Fruit fly (Drosophila melanogaster): ENCODE data around the gene phol.
A peak's percentile ranks its signal among the peaks of the same experiment; 100 is the strongest.

The phol gene

dm6 chr3L:9451522-9452118, 4.5 kb downstream of the phol start, which contains the start of the genes CG3448 and ghi (continued):
- TF ChIP-seq Eip75B (GFP tag; optimal IDR thresholded peaks at IDR 0.05), result peak; percentile 72
- peak; percentile 56 for TF ChIP-seq Lpt (GFP tag; optimal IDR thresholded peaks at IDR 0.05)
- TF ChIP-seq CG6276 (GFP tag; optimal IDR thresholded peaks at IDR 0.05), result no peak
- TF ChIP-seq CG3032 (tag; optimal IDR thresholded peaks at IDR 0.05), result peak; percentile 70
- no peak for TF ChIP-seq CG10631 (GFP tag; optimal IDR thresholded peaks at IDR 0.05)
- TF ChIP-seq vri (GFP tag; optimal IDR thresholded peaks at IDR 0.05), result peak; percentile 32
- TF ChIP-seq esn (GFP tag; optimal IDR thresholded peaks at IDR 0.05), result peak; percentile 75
- peak; percentile 23 for TF ChIP-seq CG31627 (GFP tag; optimal IDR thresholded peaks at IDR 0.05)
- peak; percentile 19 for TF ChIP-seq CG34406 (GFP tag; optimal IDR thresholded peaks at IDR 0.05)
- TF ChIP-seq Met (GFP tag; optimal IDR thresholded peaks at IDR 0.05), result peak; percentile 63
- peak; percentile 89 for TF ChIP-seq Eip78C (GFP tag)
- TF ChIP-seq OdsH (GFP tag; optimal IDR thresholded peaks at IDR 0.05), result no peak
- peak; percentile 64 for TF ChIP-seq Eip93F (GFP tag; optimal IDR thresholded peaks at IDR 0.05)
- TF ChIP-seq CG11762 (GFP tag; optimal IDR thresholded peaks at IDR 0.05; ENCODE audit: insufficient read depth), result peak; percentile 49
- TF ChIP-seq svp (GFP tag), result peak; percentile 84
- TF ChIP-seq Sox102F (GFP tag; optimal IDR thresholded peaks at IDR 0.05), result no peak
- peak; percentile 73 for TF ChIP-seq CG3919 (GFP tag; optimal IDR thresholded peaks at IDR 0.05)
- TF ChIP-seq CG15336 (GFP tag; IDR thresholded peaks at IDR 0.05), result 0 out of 2 replicates have a peak, but pooled peaks have one; percentile 25
- peak in 1 of 2 experiments; percentile 66 for TF ChIP-seq ss (GFP tag; optimal IDR thresholded peaks at IDR 0.05)
- TF ChIP-seq dsx (GFP tag; optimal IDR thresholded peaks at IDR 0.05; ENCODE audit: poor library complexity, severe bottlenecking), result peak; percentile 58
- TF ChIP-seq Blimp-1 (GFP tag; optimal IDR thresholded peaks at IDR 0.05), result peak; percentile 25
- peak; percentile 22 for TF ChIP-seq fd85E (GFP tag; optimal IDR thresholded peaks at IDR 0.05)
- TF ChIP-seq CG1621 (tag; optimal IDR thresholded peaks at IDR 0.05), result peak; percentile 11
- peak; percentile 47 for TF ChIP-seq net (GFP tag; optimal IDR thresholded peaks at IDR 0.05)
- peak; percentile 54 for TF ChIP-seq CG7368 (GFP tag; optimal IDR thresholded peaks at IDR 0.05)
- TF ChIP-seq Sox15 (GFP tag; optimal IDR thresholded peaks at IDR 0.05), result no peak
- peak; percentile 94 for TF ChIP-seq fkh (GFP tag; optimal IDR thresholded peaks at IDR 0.05)
- peak; percentile 30 for TF ChIP-seq Sox14 (GFP tag; optimal IDR thresholded peaks at IDR 0.05)
- peak; percentile 56 for TF ChIP-seq Ets96B (tag; optimal IDR thresholded peaks at IDR 0.05)
- no peak for TF ChIP-seq CG8319 (GFP tag; optimal IDR thresholded peaks at IDR 0.05)

- TF ChIP-seq svp (GFP tag) (peak; percentile 67), CG31627 (GFP tag; optimal IDR thresholded peaks at IDR 0.05) (no peak), net (GFP tag; optimal IDR thresholded peaks at IDR 0.05) (peak; percentile 19), esn (GFP tag; optimal IDR thresholded peaks at IDR 0.05) (no peak), CG7368 (GFP tag; optimal IDR thresholded peaks at IDR 0.05) (no peak), CG6854 (GFP tag; optimal IDR thresholded peaks at IDR 0.05) (no peak), CG11294 (GFP tag; IDR thresholded peaks at IDR 0.05) (0 out of 2 replicates have a peak, but pooled peaks have one; percentile 9), Sox102F (GFP tag; optimal IDR thresholded peaks at IDR 0.05) (no peak), cyc (GFP tag; optimal IDR thresholded peaks at IDR 0.05) (no peak), Ets21C (GFP tag; optimal IDR thresholded peaks at IDR 0.05) (no peak), CG10631 (GFP tag; optimal IDR thresholded peaks at IDR 0.05) (no peak), CG15336 (GFP tag; IDR thresholded peaks at IDR 0.05) (peak; percentile 39), spab (GFP tag; optimal IDR thresholded peaks at IDR 0.05) (no peak), CG8632 (GFP tag; optimal IDR thresholded peaks at IDR 0.05) (no peak), CG32006 (GFP tag; optimal IDR thresholded peaks at IDR 0.05) (peak; percentile 31), fd85E (GFP tag; optimal IDR thresholded peaks at IDR 0.05) (no peak), Gug (GFP tag; IDR thresholded peaks at IDR 0.05) (peak; percentile 46), pdm3 (GFP tag; optimal IDR thresholded peaks at IDR 0.05) (no peak), CG10669 (GFP tag; optimal IDR thresholded peaks at IDR 0.05) (no peak), Eip78C (GFP tag) (peak; percentile 51), Ets96B (tag; optimal IDR thresholded peaks at IDR 0.05) (no peak), Lpt (GFP tag; optimal IDR thresholded peaks at IDR 0.05) (peak; percentile 6), lz (GFP tag; optimal IDR thresholded peaks at IDR 0.05) (no peak), vri (GFP tag; optimal IDR thresholded peaks at IDR 0.05) (peak; percentile 90), Met (GFP tag; optimal IDR thresholded peaks at IDR 0.05) (no peak), achi (GFP tag; optimal IDR thresholded peaks at IDR 0.05) (no peak)
These were observed 8.8 kb downstream of the phol start for dm6 chr3L:9447239-9447777.

All from whole organism, prepupa.